Fruit fly (Drosophila melanogaster): ENCODE results near the gene CG5418.

Gene CG5418

dm6 chr2L:12453192-12453800 lies at the start of gene CG5418:
CG5418 (minus strand) TSS chr2L:12453242.
- TF ChIP-seq exex (tag; optimal IDR thresholded peaks at IDR 0.05) = peak; percentile 95
- no peak for TF ChIP-seq CG14667 (GFP tag; IDR thresholded peaks at IDR 0.05)
- no peak for TF ChIP-seq Elba2 (GFP tag; optimal IDR thresholded peaks at IDR 0.05)
- peak; percentile 0 for TF ChIP-seq sd (tag; optimal IDR thresholded peaks at IDR 0.05)

- TF ChIP-seq jigr1 (GFP tag; IDR thresholded peaks at IDR 0.05) (no peak), Med (GFP tag) (peak; percentile 27), CG14667 (GFP tag; IDR thresholded peaks at IDR 0.05) (no peak), CG6765 (GFP tag; optimal IDR thresholded peaks at IDR 0.05) (no peak), dm (GFP tag; optimal IDR thresholded peaks at IDR 0.05) (no peak), CG7745 (tag; optimal IDR thresholded peaks at IDR 0.05) (no peak), gcm2 (GFP tag; optimal IDR thresholded peaks at IDR 0.05) (no peak), hkb (optimal IDR thresholded peaks at IDR 0.05) (no peak), hkb (GFP tag; IDR thresholded peaks at IDR 0.05) (no peak), CG12942 (GFP tag; optimal IDR thresholded peaks at IDR 0.05) (no peak), br (optimal IDR thresholded peaks at IDR 0.05) (no peak), CG12391 (tag; optimal IDR thresholded peaks at IDR 0.05) (no peak), B-H2 (GFP tag; optimal IDR thresholded peaks at IDR 0.05) (no peak), CG42726 (GFP tag; IDR thresholded peaks at IDR 0.05; ENCODE audit: partially characterized antibody) (no peak), CG10565 (GFP tag; optimal IDR thresholded peaks at IDR 0.05) (no peak), ATbp (GFP tag; optimal IDR thresholded peaks at IDR 0.05) (no peak), CG17359 (tag; optimal IDR thresholded peaks at IDR 0.05) (no peak), z (GFP tag; IDR thresholded peaks at IDR 0.05) (no peak), CG31441 (GFP tag; IDR thresholded peaks at IDR 0.05) (no peak), Sox100B (GFP tag; optimal IDR thresholded peaks at IDR 0.05) (no peak), CG11504 (tag; optimal IDR thresholded peaks at IDR 0.05) (no peak), schlank (tag; optimal IDR thresholded peaks at IDR 0.05) (no peak), CG4854 (GFP tag; optimal IDR thresholded peaks at IDR 0.05) (no peak), CG11398 (GFP tag; optimal IDR thresholded peaks at IDR 0.05) (no peak), pho (GFP tag; optimal IDR thresholded peaks at IDR 0.05) (no peak), eyg (GFP tag; optimal IDR thresholded peaks at IDR 0.05) (no peak), HmgZ (tag; optimal IDR thresholded peaks at IDR 0.05) (no peak), pzg (GFP tag; optimal IDR thresholded peaks at IDR 0.05) (no peak), CG11085 (GFP tag; IDR thresholded peaks at IDR 0.05) (no peak), CG31388 (GFP tag; optimal IDR thresholded peaks at IDR 0.05) (no peak), mld (GFP tag; IDR thresholded peaks at IDR 0.05; ENCODE audit: partially characterized antibody) (no peak), Fer3 (tag; optimal IDR thresholded peaks at IDR 0.05) (no peak), bigmax (GFP tag; optimal IDR thresholded peaks at IDR 0.05) (no peak), CG31224 (GFP tag; IDR thresholded peaks at IDR 0.05) (peak; percentile 85), CG34376 (GFP tag; optimal IDR thresholded peaks at IDR 0.05) (no peak), sd (tag; optimal IDR thresholded peaks at IDR 0.05) (peak; percentile 53), CG6813 (GFP tag; optimal IDR thresholded peaks at IDR 0.05) (no peak), hbn (GFP tag; IDR thresholded peaks at IDR 0.05; ENCODE audit: partially characterized antibody) (no peak), CrebB (tag; optimal IDR thresholded peaks at IDR 0.05) (no peak), CG11560 (tag; IDR thresholded peaks at IDR 0.05) (no peak), tup (GFP tag; optimal IDR thresholded peaks at IDR 0.05) (no peak), CG9727 (GFP tag; optimal IDR thresholded peaks at IDR 0.05) (no peak), ERR (GFP tag; optimal IDR thresholded peaks at IDR 0.05) (no peak), CG2712 (tag; optimal IDR thresholded peaks at IDR 0.05) (no peak), CG3726 (GFP tag; IDR thresholded peaks at IDR 0.05) (0 out of 3 replicates have a peak, but pooled peaks have one; percentile 6), CG2199 (GFP tag; IDR thresholded peaks at IDR 0.05) (0 out of 3 replicates have a peak, but pooled peaks have one; percentile 39), CG13123 (GFP tag; optimal IDR thresholded peaks at IDR 0.05) (no peak)
Observed at dm6 chr2L:12500405-12500804, 47.4 kb upstream of the CG5418 start.
